Worm (Caenorhabditis elegans): ENCODE results near the gene clec-240.

- TF ChIP-seq klf-2 (GFP tag; conservative IDR thresholded peaks at IDR 0.05) (no peak), flt-1 (GFP tag; IDR thresholded peaks at IDR 0.05) (no peak), ztf-29 (GFP tag; IDR thresholded peaks at IDR 0.05) (no peak)
Measured at ce11 chrV:17005189-17005588, 4.6 kb upstream of the clec-240 start, which contains the start of gene srh-131.
